Fruit fly (Drosophila melanogaster): ENCODE measurements around the gene CG12170.

Gene CG12170

DNA sequence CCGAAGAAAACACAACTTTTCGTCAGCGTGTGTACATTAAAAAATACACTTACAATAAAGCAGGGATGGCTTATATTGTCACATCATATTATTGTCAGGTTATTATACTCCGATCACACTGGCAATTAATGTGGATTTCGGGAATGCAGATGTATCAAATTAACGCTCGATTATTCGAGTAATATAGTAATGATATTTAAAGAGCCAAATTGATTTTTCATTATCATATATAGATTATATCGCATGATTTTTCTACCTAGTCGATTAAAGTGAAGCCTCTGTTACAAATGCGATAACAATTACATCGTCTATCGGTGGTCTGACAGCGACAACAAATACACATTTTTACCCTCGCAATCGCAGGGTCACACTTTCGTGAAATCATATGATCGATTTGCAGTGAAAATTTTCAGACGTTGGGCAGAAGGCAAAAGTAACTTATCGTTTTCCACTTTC, 45.6 kb upstream of the CG12170 start, which contains the start of the genes noi and Vha26:
noi (minus strand) TSS at position 62 of the 456 bp plus-strand sequence.
Vha26 (plus strand) TSS at position 366 of the 456 bp plus-strand sequence.
- TF ChIP-seq CG13287 (GFP tag; IDR thresholded peaks at IDR 0.05; ENCODE audit: partially characterized antibody) (no peak; the same call in none of the 2 replicates), pum (GFP tag; optimal IDR thresholded peaks at IDR 0.05) (peak; percentile 34), Xrp1 (GFP tag; IDR thresholded peaks at IDR 0.05) (peak; percentile 10; the same call in 1 of the 2 replicates), tll (GFP tag; optimal IDR thresholded peaks at IDR 0.05) (peak in 1 of 2 experiments; percentile 33), yki (optimal IDR thresholded peaks at IDR 0.05) (no peak), Hr51 (GFP tag; optimal IDR thresholded peaks at IDR 0.05) (peak in 1 of 2 experiments; percentile 48), CG12659 (GFP tag; optimal IDR thresholded peaks at IDR 0.05) (peak; percentile 81), CG8944 (GFP tag; optimal IDR thresholded peaks at IDR 0.05) (no peak), CG4282 (GFP tag; optimal IDR thresholded peaks at IDR 0.05) (no peak), CG3847 (GFP tag; IDR thresholded peaks at IDR 0.05) (peak; percentile 45; the same call in 1 of the 2 replicates), CG8290 (GFP tag; optimal IDR thresholded peaks at IDR 0.05) (peak; percentile 54), CG8290 (tag; optimal IDR thresholded peaks at IDR 0.05) (peak in 1 of 2 experiments; percentile 28), crol (GFP tag; IDR thresholded peaks at IDR 0.05) (no peak), stc (GFP tag; IDR thresholded peaks at IDR 0.05) (no peak), Nf-YC (tag; optimal IDR thresholded peaks at IDR 0.05) (peak; percentile 57), jumu (GFP tag; optimal IDR thresholded peaks at IDR 0.05) (peak; percentile 6), CG7745 (tag; optimal IDR thresholded peaks at IDR 0.05) (no peak), CG30403 (GFP tag; optimal IDR thresholded peaks at IDR 0.05) (peak; percentile 23), CG10979 (tag; optimal IDR thresholded peaks at IDR 0.05) (peak; percentile 21), sens (GFP tag) (peak; percentile 91), CG6765 (GFP tag; optimal IDR thresholded peaks at IDR 0.05) (no peak), CG3726 (GFP tag; IDR thresholded peaks at IDR 0.05) (no peak), CG32772 (GFP tag; IDR thresholded peaks at IDR 0.05) (no peak), Elba2 (GFP tag; optimal IDR thresholded peaks at IDR 0.05) (no peak), CG1233 (GFP tag; optimal IDR thresholded peaks at IDR 0.05) (no peak), CG3838 (GFP tag; optimal IDR thresholded peaks at IDR 0.05) (no peak), gem (tag; optimal IDR thresholded peaks at IDR 0.05) (no peak), Ets65A (GFP tag) (peak; percentile 93), CG8359 (GFP tag; optimal IDR thresholded peaks at IDR 0.05; ENCODE audit: borderline replicate concordance) (no peak), CG12104 (GFP tag; optimal IDR thresholded peaks at IDR 0.05) (no peak), Mes4 (GFP tag; optimal IDR thresholded peaks at IDR 0.05) (peak; percentile 31), wor (GFP tag; IDR thresholded peaks at IDR 0.05) (no peak), CG4820 (GFP tag; optimal IDR thresholded peaks at IDR 0.05) (no peak), D19B (GFP tag; optimal IDR thresholded peaks at IDR 0.05) (no peak), CG2889 (GFP tag; IDR thresholded peaks at IDR 0.05) (no peak), CG15073 (GFP tag; optimal IDR thresholded peaks at IDR 0.05) (no peak), slp2 (GFP tag; optimal IDR thresholded peaks at IDR 0.05) (no peak), CG10543 (GFP tag; optimal IDR thresholded peaks at IDR 0.05) (peak; percentile 44), knrl (GFP tag; IDR thresholded peaks at IDR 0.05; ENCODE audit: partially characterized antibody) (peak; percentile 74), CG16815 (GFP tag; optimal IDR thresholded peaks at IDR 0.05) (no peak), fd96Cb (tag; optimal IDR thresholded peaks at IDR 0.05) (peak; percentile 18), CHES-1-like (GFP tag; optimal IDR thresholded peaks at IDR 0.05) (peak; percentile 3), Dbx (GFP tag; IDR thresholded peaks at IDR 0.05) (0 out of 3 replicates have a peak, but pooled peaks have one; percentile 19), Hr78 (GFP tag; optimal IDR thresholded peaks at IDR 0.05) (peak in 1 of 2 experiments; percentile 54), CG4854 (GFP tag; optimal IDR thresholded peaks at IDR 0.05) (no peak), Oli (tag; optimal IDR thresholded peaks at IDR 0.05) (no peak), lola (GFP tag; optimal IDR thresholded peaks at IDR 0.05) (peak in 2 of 3 experiments; percentile 45 to 100), Opbp (GFP tag; IDR thresholded peaks at IDR 0.05; ENCODE audit: partially characterized antibody) (no peak; the same call in 2 of the 3 replicates), grau (tag; optimal IDR thresholded peaks at IDR 0.05) (peak; percentile 72), gce (GFP tag; IDR thresholded peaks at IDR 0.05) (no peak), CG12071 (GFP tag; optimal IDR thresholded peaks at IDR 0.05) (no peak)
